Fruit fly (Drosophila melanogaster) whole organism, prepupa: ENCODE measurements around the gene aub.
A peak's percentile ranks its signal among the peaks of the same experiment; 100 is the strongest.

Experiments
- Blimp-1 ChIP-seq: fragments of 200-800 bp; sonication (Bioruptor generic); optimal IDR thresholded peaks from 3 replicates; lab custom pipeline; 2017; ENCODE audit warnings: missing biosample characterization, missing genetic modification characterization, mild to moderate bottlenecking, moderate library complexity, missing genetic modification reagents
- CG11294 ChIP-seq: fragments of 200-800 bp; sonication (Bioruptor generic); IDR thresholded peaks from 2 replicates; pipeline ENCODE4 v1.3.6; 2022; ENCODE audit warnings: missing biosample characterization, missing genetic modification characterization
- CG11762 ChIP-seq: fragments of 200-800 bp; sonication (Bioruptor generic); optimal IDR thresholded peaks from 3 replicates; lab custom pipeline; 2016; ENCODE audit warnings: missing biosample characterization, missing genetic modification characterization; ENCODE audit not compliant: insufficient read depth
- CG3032 ChIP-seq: fragments of 200-800 bp; optimal IDR thresholded peaks from 2 replicates; lab custom pipeline; 2019; ENCODE audit warnings: missing biosample characterization, mild to moderate bottlenecking, missing genetic modification characterization, moderate library complexity
- CG31627 ChIP-seq: fragments of 200-800 bp; sonication (Bioruptor generic); optimal IDR thresholded peaks from 3 replicates; lab custom pipeline; 2016; ENCODE audit warnings: missing biosample characterization, missing genetic modification characterization
- CG34406 ChIP-seq: fragments of 200-800 bp; sonication (Bioruptor generic); optimal IDR thresholded peaks from 3 replicates; lab custom pipeline; 2016; ENCODE audit warnings: missing biosample characterization, missing genetic modification characterization
- CG3919 ChIP-seq: fragments of 200-800 bp; sonication (Bioruptor generic); optimal IDR thresholded peaks from 3 replicates; lab custom pipeline; 2016; ENCODE audit warnings: missing biosample characterization, missing genetic modification characterization
- CG6792 ChIP-seq: fragments of 200-800 bp; sonication (Bioruptor generic); optimal IDR thresholded peaks from 3 replicates; lab custom pipeline; 2016; ENCODE audit warnings: missing biosample characterization, missing genetic modification characterization
- CG6854 ChIP-seq: fragments of 200-800 bp; sonication (Bioruptor generic); optimal IDR thresholded peaks from 2 replicates; lab custom pipeline; 2017; ENCODE audit warnings: missing biosample characterization, mild to moderate bottlenecking, missing genetic modification characterization
- CG7368 ChIP-seq: fragments of 200-800 bp; sonication (Bioruptor generic); optimal IDR thresholded peaks from 3 replicates; lab custom pipeline; 2016; ENCODE audit warnings: missing biosample characterization, missing genetic modification characterization
- CG8319 ChIP-seq: fragments of 200-800 bp; sonication (Bioruptor generic); optimal IDR thresholded peaks from 3 replicates; lab custom pipeline; 2016; ENCODE audit warnings: missing biosample characterization, missing genetic modification characterization
- CG8632 ChIP-seq: fragments of 200-800 bp; sonication (Bioruptor generic); optimal IDR thresholded peaks from 3 replicates; lab custom pipeline; 2016; ENCODE audit warnings: missing biosample characterization, missing genetic modification characterization
- Eip78C ChIP-seq: fragments of 200-800 bp; sonication (Bioruptor generic); peaks from one replicate; lab custom pipeline; 2016; ENCODE audit warnings: missing biosample characterization, missing genetic modification characterization
- Ets96B ChIP-seq: fragments of 200-800 bp; optimal IDR thresholded peaks from 2 replicates; lab custom pipeline; 2019; ENCODE audit warnings: missing biosample characterization, mild to moderate bottlenecking, missing genetic modification characterization, moderate library complexity
- Hr38 ChIP-seq: sonication (Bioruptor generic); optimal IDR thresholded peaks from 2 replicates; lab custom pipeline; 2016; ENCODE audit warnings: missing biosample characterization, missing genetic modification characterization
- Hr39 ChIP-seq: fragments of 200-800 bp; sonication (Bioruptor generic); optimal IDR thresholded peaks from 2 replicates; lab custom pipeline; 2016; ENCODE audit warnings: missing biosample characterization, missing genetic modification characterization
- Hr4 ChIP-seq: fragments of 200-800 bp; sonication (Bioruptor generic); optimal IDR thresholded peaks from 3 replicates; lab custom pipeline; 2016; ENCODE audit warnings: missing biosample characterization, missing genetic modification characterization
- Lpt ChIP-seq: fragments of 200-800 bp; sonication (Bioruptor generic); optimal IDR thresholded peaks from 3 replicates; lab custom pipeline; 2016; ENCODE audit warnings: missing biosample characterization, missing genetic modification characterization
- Met ChIP-seq: fragments of 200-800 bp; sonication (Bioruptor generic); optimal IDR thresholded peaks from 3 replicates; lab custom pipeline; 2016; ENCODE audit warnings: missing biosample characterization, missing genetic modification characterization
- OdsH ChIP-seq: fragments of 200-800 bp; sonication (Bioruptor generic); optimal IDR thresholded peaks from 3 replicates; lab custom pipeline; 2016; ENCODE audit warnings: missing biosample characterization, missing genetic modification characterization
- Sox102F ChIP-seq: fragments of 200-800 bp; sonication (Bioruptor generic); optimal IDR thresholded peaks from 2 replicates; lab custom pipeline; 2016; ENCODE audit warnings: missing biosample characterization, mild to moderate bottlenecking, missing genetic modification characterization
- achi ChIP-seq: fragments of 200-800 bp; sonication (Bioruptor generic); optimal IDR thresholded peaks from 3 replicates; lab custom pipeline; 2016; ENCODE audit warnings: missing biosample characterization, missing genetic modification characterization
- acj6 ChIP-seq: fragments of 200-800 bp; sonication (Bioruptor generic); optimal IDR thresholded peaks from 3 replicates; lab custom pipeline; 2016; ENCODE audit warnings: missing biosample characterization, missing genetic modification characterization
- cyc ChIP-seq: fragments of 200-800 bp; sonication (Bioruptor generic); optimal IDR thresholded peaks from 3 replicates; lab custom pipeline; 2016; ENCODE audit warnings: missing biosample characterization, missing genetic modification characterization
- dsx ChIP-seq: fragments of 200-800 bp; optimal IDR thresholded peaks from 3 replicates; lab custom pipeline; 2019; ENCODE audit warnings: missing biosample characterization, mild to moderate bottlenecking, missing genetic modification characterization, moderate library complexity; ENCODE audit not compliant: poor library complexity, severe bottlenecking
- esn ChIP-seq: fragments of 200-800 bp; sonication (Bioruptor generic); optimal IDR thresholded peaks from 2 replicates; lab custom pipeline; 2016; ENCODE audit warnings: missing biosample characterization, mild to moderate bottlenecking, missing genetic modification characterization, moderate library complexity
- fd59A ChIP-seq: fragments of 200-800 bp; sonication (Bioruptor generic); optimal IDR thresholded peaks from 2 replicates; lab custom pipeline; 2017; ENCODE audit warnings: missing biosample characterization, mild to moderate bottlenecking, missing genetic modification characterization, missing genetic modification reagents
- fd85E ChIP-seq: fragments of 200-800 bp; sonication (Bioruptor generic); optimal IDR thresholded peaks from 3 replicates; lab custom pipeline; 2016; ENCODE audit warnings: missing biosample characterization, missing genetic modification characterization
- fkh ChIP-seq: fragments of 200-800 bp; sonication (Bioruptor generic); optimal IDR thresholded peaks from 3 replicates; lab custom pipeline; 2017; ENCODE audit warnings: missing biosample characterization, mild to moderate bottlenecking, missing genetic modification characterization, moderate library complexity
- lz ChIP-seq: fragments of 200-800 bp; sonication (Bioruptor generic); optimal IDR thresholded peaks from 3 replicates; lab custom pipeline; 2016; ENCODE audit warnings: missing biosample characterization, missing genetic modification characterization
- net ChIP-seq: fragments of 200-800 bp; sonication (Bioruptor generic); optimal IDR thresholded peaks from 3 replicates; lab custom pipeline; 2016; ENCODE audit warnings: missing biosample characterization, missing genetic modification characterization
- pdm3 ChIP-seq: fragments of 200-800 bp; sonication (Bioruptor generic); optimal IDR thresholded peaks from 3 replicates; lab custom pipeline; 2016; ENCODE audit warnings: missing biosample characterization, missing genetic modification characterization
- spab ChIP-seq: fragments of 200-800 bp; sonication (Bioruptor generic); optimal IDR thresholded peaks from 2 replicates; lab custom pipeline; 2017; ENCODE audit warnings: missing biosample characterization, mild to moderate bottlenecking, missing genetic modification characterization, missing genetic modification reagents
- ss ChIP-seq, 2 experiments: fragments of 200-800 bp; sonication (Bioruptor generic); optimal IDR thresholded peaks; 2 replicates in 1 of 2; 3 replicates in 1 of 2; lab custom pipeline; 2017 to 2018; ENCODE audit warnings: mild to moderate bottlenecking in 2 of 2, missing biosample characterization in 2 of 2, missing genetic modification characterization in 2 of 2, moderate library complexity in 1 of 2
- topi ChIP-seq: fragments of 200-800 bp; sonication (Bioruptor generic); optimal IDR thresholded peaks from 3 replicates; lab custom pipeline; 2016; ENCODE audit warnings: missing biosample characterization, missing genetic modification characterization

Gene aub

dm6 chr2L:11010999-11011398 lies 9.7 kb upstream of the aub start, which contains the start of the genes Art8 and dUTPase (continued):
- TF ChIP-seq Hr38 (GFP tag; lab: Kevin White, UChicago), result no peak
- peak; percentile 40 for TF ChIP-seq CG34406 (GFP tag; lab: Kevin White, UChicago)
- TF ChIP-seq CG11294 (GFP tag; lab: Robert Waterston, UW), result no peak; the same call in 1 of the 2 replicates
- TF ChIP-seq Lpt (GFP tag; lab: Kevin White, UChicago), result peak; percentile 12
- TF ChIP-seq net, result no peak
- TF ChIP-seq dsx (GFP tag; lab: Kevin White, UChicago), result peak; percentile 52
- peak; percentile 85 for TF ChIP-seq Eip78C (GFP tag; lab: Kevin White, UChicago)
- TF ChIP-seq Hr39 (GFP tag; lab: Kevin White, UChicago), result no peak

- TF ChIP-seq fkh, result no peak
- TF ChIP-seq achi (GFP tag; lab: Kevin White, UChicago), result no peak
- TF ChIP-seq CG6854 (GFP tag; lab: Kevin White, UChicago), result peak; percentile 23
Observed at dm6 chr2L:11004674-11005045, 3.4 kb upstream of the aub start, which contains the start of gene Nup154. Gene Nup154 (plus strand): TSS chr2L:11004820.

dm6 chr2L:11003925-11004673 lies 2.8 kb upstream of the aub start, which contains the start of gene RpL9:
Gene RpL9 (minus strand): TSS chr2L:11004189.
- TF ChIP-seq CG3919 (GFP tag; lab: Kevin White, UChicago) (no peak), Met (peak; percentile 77), CG8319 (GFP tag; lab: Kevin White, UChicago) (peak; percentile 44), fd59A (GFP tag; lab: Kevin White, UChicago) (peak; percentile 39), Sox102F (GFP tag; lab: Kevin White, UChicago) (peak; percentile 75), cyc (GFP tag; lab: Kevin White, UChicago) (peak; percentile 44), CG3032 (tag; lab: Kevin White, UChicago) (peak; percentile 35), ss (GFP tag; optimal IDR thresholded peaks at IDR 0.05; lab: Kevin White, UChicago) (no peak), lz (peak; percentile 71), CG8632 (GFP tag; lab: Kevin White, UChicago) (peak; percentile 71), Blimp-1 (GFP tag; lab: Kevin White, UChicago) (peak; percentile 34), esn (peak; percentile 72), CG7368 (peak; percentile 63), CG6792 (GFP tag; lab: Kevin White, UChicago) (peak; percentile 54), Eip78C (GFP tag; lab: Kevin White, UChicago) (peak; percentile 92), fd85E (GFP tag; lab: Kevin White, UChicago) (peak; percentile 17), CG11762 (GFP tag; lab: Kevin White, UChicago) (peak; percentile 29), CG6854 (GFP tag; lab: Kevin White, UChicago) (peak; percentile 95), spab (GFP tag; lab: Kevin White, UChicago) (no peak), dsx (GFP tag; lab: Kevin White, UChicago) (no peak), acj6 (GFP tag; lab: Kevin White, UChicago) (peak; percentile 59), CG31627 (GFP tag; lab: Kevin White, UChicago) (peak; percentile 34), topi (GFP tag; lab: Kevin White, UChicago) (peak; percentile 71), pdm3 (GFP tag; lab: Kevin White, UChicago) (no peak), OdsH (peak; percentile 60)

DNA sequence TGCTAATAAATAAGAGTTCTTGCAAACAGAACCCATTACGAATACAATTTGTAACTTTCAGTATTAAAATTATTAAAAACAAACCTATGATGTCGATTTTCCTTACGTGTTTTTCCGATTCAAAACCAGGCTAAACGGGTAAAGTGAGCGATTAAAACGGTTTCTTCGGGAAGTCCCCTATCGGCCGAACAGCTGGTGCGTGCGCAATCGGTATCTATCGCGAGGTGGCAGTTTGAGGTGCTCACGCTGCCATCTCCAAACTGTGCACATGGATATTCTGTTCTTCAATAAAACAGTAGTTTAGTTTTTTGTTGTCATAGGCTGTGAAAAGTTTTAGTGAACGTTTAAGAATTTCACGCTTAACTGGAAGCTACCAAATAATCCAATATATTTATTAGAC lies 12.1 kb downstream of the aub start, which contains the start of gene TTLL4A:
Gene TTLL4A (plus strand): TSS at position 240 of the 400 bp plus-strand sequence.
- TF ChIP-seq esn (peak; percentile 50), lz (peak; percentile 14), Eip78C (GFP tag; lab: Kevin White, UChicago) (no peak), Ets96B (no peak), Hr4 (GFP tag; lab: Kevin White, UChicago) (peak; percentile 22)
